Worm (Caenorhabditis elegans) whole organism, L4 larva: ENCODE results near the gene F26D2.16.
A peak's percentile ranks its signal among the peaks of the same experiment; 100 is the strongest.

Experiments used
- F49E8.2 ChIP-seq: sonication (generic microtip); optimal IDR thresholded peaks from 2 replicates; lab custom pipeline; 2016; ENCODE audit warnings: missing compliant biosample characterization, mild to moderate bottlenecking, missing genetic modification characterization, borderline replicate concordance
- T20F7.1 ChIP-seq: fragments of 200-800 bp; sonication (Bioruptor generic); optimal IDR thresholded peaks from 2 replicates; lab custom pipeline; 2018; ENCODE audit warnings: mild to moderate bottlenecking, missing genetic modification characterization, missing compliant biosample characterization
- ceh-20 ChIP-seq: fragments of 200-800 bp; sonication (Bioruptor generic); IDR thresholded peaks from 2 replicates; pipeline ENCODE4 v1.3.6; 2022; ENCODE audit warnings: missing genetic modification reagents, missing genetic modification characterization, missing compliant biosample characterization
- ceh-28 ChIP-seq: fragments of 150-350 bp; optimal IDR thresholded peaks from 2 replicates; lab custom pipeline; 2014; ENCODE audit warnings: missing biosample characterization, missing genetic modification reagents, missing genetic modification characterization
- ceh-44 ChIP-seq: fragments of 200-800 bp; sonication (Bioruptor generic); IDR thresholded peaks from 2 replicates; pipeline ENCODE4 v1.3.6; 2022; ENCODE audit warnings: missing genetic modification reagents, missing genetic modification characterization, missing compliant biosample characterization
- ceh-82 ChIP-seq: sonication (generic microtip); optimal IDR thresholded peaks from 2 replicates; lab custom pipeline; 2017; ENCODE audit warnings: missing biosample characterization, missing genetic modification characterization
- ctbp-1 ChIP-seq: fragments of 200-800 bp; sonication (Bioruptor generic); IDR thresholded peaks from 2 replicates; pipeline ENCODE4 v1.3.6; 2022; ENCODE audit warnings: missing genetic modification reagents, missing genetic modification characterization, missing compliant biosample characterization
- daf-12 ChIP-seq: fragments of 150-350 bp; optimal IDR thresholded peaks from 2 replicates; lab custom pipeline; 2014; ENCODE audit warnings: missing biosample characterization, missing genetic modification reagents, missing genetic modification characterization
- daf-16 ChIP-seq, 3 experiments: sonication (generic microtip); optimal IDR thresholded peaks; 2 replicates each; lab custom pipeline; 2016 to 2017; ENCODE audit warnings: missing genetic modification characterization in 3 of 3, missing genetic modification reagents in 3 of 3, mild to moderate bottlenecking in 2 of 3, missing compliant biosample characterization in 2 of 3, missing biosample characterization in 1 of 3, moderate library complexity in 1 of 3
- daf-8 ChIP-seq: fragments of 200-800 bp; sonication (Bioruptor generic); IDR thresholded peaks from 2 replicates; pipeline ENCODE4 v1.3.6; 2022; ENCODE audit warnings: missing genetic modification characterization, missing compliant biosample characterization
- dmd-8 ChIP-seq: fragments of 200-800 bp; sonication (Bioruptor generic); IDR thresholded peaks from 2 replicates; pipeline ENCODE4 v1.3.6; 2022; ENCODE audit warnings: missing genetic modification characterization, missing compliant biosample characterization
- dve-1 ChIP-seq: sonication (generic microtip); optimal IDR thresholded peaks from 2 replicates; lab custom pipeline; 2017; ENCODE audit warnings: antibody characterized with exemption, mild to moderate bottlenecking, missing genetic modification characterization, missing compliant biosample characterization; ENCODE audit not compliant: insufficient read depth
- egl-43 ChIP-seq: fragments of 200-800 bp; sonication (Bioruptor generic); IDR thresholded peaks from 2 replicates; pipeline ENCODE4 v1.3.6; 2022; ENCODE audit warnings: missing genetic modification reagents, missing genetic modification characterization, missing compliant biosample characterization
- fkh-10 ChIP-seq: fragments of 150-350 bp; optimal IDR thresholded peaks from 2 replicates; lab custom pipeline; 2014; ENCODE audit warnings: missing biosample characterization, missing genetic modification reagents, missing genetic modification characterization
- hlh-30 ChIP-seq: sonication (generic microtip); optimal IDR thresholded peaks from 2 replicates; lab custom pipeline; 2017; ENCODE audit warnings: antibody characterized with exemption, mild to moderate bottlenecking, missing genetic modification characterization, missing compliant biosample characterization; ENCODE audit not compliant: insufficient read depth
- lin-1 ChIP-seq: fragments of 200-800 bp; sonication (Bioruptor generic); IDR thresholded peaks from 2 replicates; pipeline ENCODE4 v1.3.6; 2022; ENCODE audit warnings: missing genetic modification reagents, missing genetic modification characterization, missing compliant biosample characterization
- lin-39 ChIP-seq: fragments of 150-350 bp; optimal IDR thresholded peaks from 2 replicates; lab custom pipeline; 2014; ENCODE audit warnings: missing biosample characterization, missing genetic modification reagents, missing genetic modification characterization
- lir-3 ChIP-seq: sonication (generic microtip); optimal IDR thresholded peaks from 2 replicates; lab custom pipeline; 2016; ENCODE audit warnings: mild to moderate bottlenecking, missing genetic modification characterization, missing compliant biosample characterization
- lsy-2 ChIP-seq, 2 experiments: fragments of 150-350 bp in 1 of 2; sonication (generic microtip) in 1 of 2; optimal IDR thresholded peaks; 2 replicates each; lab custom pipeline; 2014 to 2017; ENCODE audit warnings: missing biosample characterization in 2 of 2, missing genetic modification characterization in 2 of 2
- madf-9 ChIP-seq: fragments of 200-800 bp; sonication (Bioruptor generic); conservative IDR thresholded peaks from 2 replicates; pipeline ENCODE4 v1.3.6; 2022; ENCODE audit warnings: missing genetic modification reagents, missing genetic modification characterization, missing compliant biosample characterization
- mep-1 ChIP-seq: fragments of 150-350 bp; sonication (generic microtip); optimal IDR thresholded peaks from 3 replicates; lab custom pipeline; 2014; ENCODE audit warnings: missing biosample characterization, missing genetic modification characterization
- mxl-2 ChIP-seq: fragments of 200-800 bp; sonication (Bioruptor generic); conservative IDR thresholded peaks from 2 replicates; pipeline ENCODE4 v1.3.6; 2022; ENCODE audit warnings: missing genetic modification reagents, missing genetic modification characterization, missing compliant biosample characterization
- nhr-102 ChIP-seq: sonication (generic microtip); optimal IDR thresholded peaks from 2 replicates; lab custom pipeline; 2016; ENCODE audit warnings: mild to moderate bottlenecking, missing genetic modification characterization, moderate library complexity, missing compliant biosample characterization
- nhr-111 ChIP-seq: fragments of 200-800 bp; sonication (Bioruptor generic); optimal IDR thresholded peaks from 2 replicates; lab custom pipeline; 2018; ENCODE audit warnings: mild to moderate bottlenecking, missing genetic modification characterization, missing compliant biosample characterization
- nhr-237 ChIP-seq: sonication (generic microtip); optimal IDR thresholded peaks from 2 replicates; lab custom pipeline; 2017; ENCODE audit warnings: missing biosample characterization, missing genetic modification characterization
- nhr-28 ChIP-seq: fragments of 150-350 bp; optimal IDR thresholded peaks from 2 replicates; lab custom pipeline; 2014; ENCODE audit warnings: missing biosample characterization, missing genetic modification characterization
- nhr-41 ChIP-seq: fragments of 200-800 bp; sonication (Bioruptor generic); IDR thresholded peaks from 2 replicates; pipeline ENCODE4 v1.3.6; 2022; ENCODE audit warnings: missing genetic modification reagents, missing genetic modification characterization, missing compliant biosample characterization
- nhr-42 ChIP-seq: fragments of 200-800 bp; sonication (Bioruptor generic); IDR thresholded peaks from 2 replicates; pipeline ENCODE4 v1.3.6; 2022; ENCODE audit warnings: missing genetic modification characterization, missing compliant biosample characterization
- nhr-48 ChIP-seq: sonication (generic microtip); optimal IDR thresholded peaks from 2 replicates; lab custom pipeline; 2016; ENCODE audit warnings: mild to moderate bottlenecking, missing genetic modification characterization, missing compliant biosample characterization
- nhr-76 ChIP-seq: fragments of 150-350 bp; optimal IDR thresholded peaks from 2 replicates; lab custom pipeline; 2014; ENCODE audit warnings: missing biosample characterization, missing genetic modification characterization
- pha-4 ChIP-seq, 2 experiments: fragments of 150-350 bp in 1 of 2; fragments of 200-800 bp in 1 of 2; sonication (Bioruptor generic) in 1 of 2; IDR thresholded peaks in 1 of 2; optimal IDR thresholded peaks in 1 of 2; 2 replicates each; pipeline versions ENCODE4 v1.3.6 to Lab custom; 2014 to 2022; ENCODE audit warnings: missing genetic modification characterization in 2 of 2, missing genetic modification reagents in 2 of 2, missing biosample characterization in 1 of 2, missing compliant biosample characterization in 1 of 2
- php-3 ChIP-seq: fragments of 200-800 bp; sonication (Bioruptor generic); IDR thresholded peaks from 2 replicates; pipeline ENCODE4 v1.3.6; 2022; ENCODE audit warnings: missing genetic modification reagents, missing genetic modification characterization, missing compliant biosample characterization
- saeg-2 ChIP-seq: fragments of 200-800 bp; sonication (Bioruptor generic); IDR thresholded peaks from 2 replicates; pipeline ENCODE4 v1.3.6; 2022; ENCODE audit warnings: missing genetic modification reagents, missing genetic modification characterization, missing compliant biosample characterization
- sdz-12 ChIP-seq: fragments of 200-800 bp; sonication (Bioruptor generic); optimal IDR thresholded peaks from 2 replicates; lab custom pipeline; 2018; ENCODE audit warnings: mild to moderate bottlenecking, missing genetic modification characterization, missing compliant biosample characterization
- set-16 ChIP-seq: fragments of 200-800 bp; sonication (Bioruptor generic); IDR thresholded peaks from 2 replicates; pipeline ENCODE4 v1.3.6; 2022; ENCODE audit warnings: missing genetic modification reagents, missing genetic modification characterization, missing compliant biosample characterization
- snpc-1.2 ChIP-seq: fragments of 200-800 bp; sonication (Bioruptor generic); IDR thresholded peaks from 2 replicates; pipeline ENCODE4 v1.3.6; 2022; ENCODE audit warnings: missing genetic modification reagents, missing genetic modification characterization, missing compliant biosample characterization
- spr-1 ChIP-seq: sonication (generic microtip); optimal IDR thresholded peaks from 2 replicates; lab custom pipeline; 2016; ENCODE audit warnings: mild to moderate bottlenecking, missing genetic modification characterization, missing compliant biosample characterization
- spr-3 ChIP-seq: fragments of 200-800 bp; sonication (Bioruptor generic); optimal IDR thresholded peaks from 2 replicates; lab custom pipeline; 2018; ENCODE audit warnings: mild to moderate bottlenecking, missing genetic modification characterization, missing compliant biosample characterization
- tag-97 ChIP-seq: fragments of 200-800 bp; sonication (Bioruptor generic); IDR thresholded peaks from 2 replicates; pipeline ENCODE4 v1.3.6; 2022; ENCODE audit warnings: missing genetic modification characterization, missing compliant biosample characterization
- unc-130 ChIP-seq: sonication (generic microtip); optimal IDR thresholded peaks from 2 replicates; lab custom pipeline; 2016; ENCODE audit warnings: missing genetic modification reagents, missing genetic modification characterization, missing compliant biosample characterization
- unc-62 ChIP-seq, 3 experiments: fragments of 150-350 bp in 1 of 3; sonication (generic microtip); optimal IDR thresholded peaks in 2 of 3; peaks in 1 of 3; 1 replicate in 1 of 3; 2 replicates in 2 of 3; lab custom pipeline; 2014 to 2017; ENCODE audit warnings: missing biosample characterization in 3 of 3, missing genetic modification characterization in 3 of 3, missing genetic modification reagents in 3 of 3, missing genotype in 1 of 3
- vab-7 ChIP-seq: fragments of 200-800 bp; sonication (Bioruptor generic); IDR thresholded peaks from 2 replicates; pipeline ENCODE4 v1.3.6; 2022; ENCODE audit warnings: missing genetic modification reagents, missing genetic modification characterization, missing compliant biosample characterization
- zfp-3 ChIP-seq: fragments of 200-800 bp; sonication (Bioruptor generic); conservative IDR thresholded peaks from 2 replicates; pipeline ENCODE4 v1.3.6; 2022; ENCODE audit warnings: missing genetic modification reagents, missing genetic modification characterization, missing compliant biosample characterization
- ztf-7 ChIP-seq: fragments of 150-350 bp; optimal IDR thresholded peaks from 2 replicates; lab custom pipeline; 2014; ENCODE audit warnings: missing biosample characterization, missing genetic modification characterization

Gene F26D2.16

ce11 chrV:16376430-16376948 is 43.2 kb downstream of the F26D2.16 start:
- no peak for TF ChIP-seq madf-9
- TF ChIP-seq snpc-1.2 (GFP tag; lab: Robert Waterston, UW) = 0 out of 2 replicates have a peak, but pooled peaks have one; percentile 41
- peak; percentile 95 for TF ChIP-seq set-16

ce11 chrV:16374676-16375075 is 45.0 kb downstream of the F26D2.16 start, which contains the start of gene srv-34:
srv-34 (minus strand) TSS chrV:16374776.
- TF ChIP-seq dve-1 (tag; lab: Kevin White, UChicago) (no peak), unc-62 (GFP tag; optimal IDR thresholded peaks at IDR 0.05 in 1 of 2; lab: Kevin White, UChicago) (peak in 1 of 2 experiments; percentile 62), unc-62 (tag; optimal IDR thresholded peaks at IDR 0.05; lab: Kevin White, UChicago) (no peak)

- TF ChIP-seq unc-130 (GFP tag; lab: Kevin White, UChicago) (peak; percentile 73), lsy-2 (tag; optimal IDR thresholded peaks at IDR 0.05; lab: Kevin White, UChicago) (peak in 1 of 2 experiments; percentile 68), ceh-82 (tag; lab: Kevin White, UChicago) (no peak), tag-97 (no peak), nhr-42 (GFP tag; lab: Robert Waterston, UW) (peak; percentile 84), php-3 (GFP tag; lab: Robert Waterston, UW) (peak; percentile 80), fkh-10 (GFP tag; lab: Kevin White, UChicago) (no peak), ctbp-1 (GFP tag; lab: Robert Waterston, UW) (peak; percentile 88; the same call in 1 of the 2 replicates), nhr-48 (tag; lab: Kevin White, UChicago) (peak; percentile 74), zfp-3 (GFP tag; lab: Robert Waterston, UW) (peak; percentile 62; the same call in 1 of the 2 replicates), daf-8 (no peak), nhr-41 (GFP tag; lab: Robert Waterston, UW) (peak; percentile 88), ceh-20 (GFP tag; lab: Robert Waterston, UW) (peak; percentile 85), lin-1 (GFP tag; lab: Robert Waterston, UW) (peak; percentile 82), saeg-2 (GFP tag; lab: Robert Waterston, UW) (no peak), daf-16 (GFP tag; optimal IDR thresholded peaks at IDR 0.05; lab: Kevin White, UChicago) (peak; percentile 37 to 88), daf-16 (tag; optimal IDR thresholded peaks at IDR 0.05; lab: Kevin White, UChicago) (no peak), dmd-8 (GFP tag; lab: Robert Waterston, UW) (peak; percentile 92), mxl-2 (GFP tag; lab: Robert Waterston, UW) (peak; percentile 72; the same call in 1 of the 2 replicates), sdz-12 (GFP tag; lab: Kevin White, UChicago) (peak; percentile 69), pha-4 (GFP tag; IDR thresholded peaks at IDR 0.05; lab: Robert Waterston, UW) (peak; percentile 90), pha-4 (tag; optimal IDR thresholded peaks at IDR 0.05; lab: Kevin White, UChicago) (no peak), unc-62 (GFP tag; optimal IDR thresholded peaks at IDR 0.05 in 1 of 2; lab: Kevin White, UChicago) (peak in 1 of 2 experiments; percentile 97), unc-62 (tag; optimal IDR thresholded peaks at IDR 0.05; lab: Kevin White, UChicago) (no peak), T20F7.1 (no peak), nhr-76 (tag; lab: Kevin White, UChicago) (no peak), lin-39 (tag; lab: Kevin White, UChicago) (no peak), nhr-237 (tag; lab: Kevin White, UChicago) (no peak), nhr-111 (GFP tag; lab: Kevin White, UChicago) (peak; percentile 76), spr-1 (tag; lab: Kevin White, UChicago) (peak; percentile 85), vab-7 (GFP tag; lab: Robert Waterston, UW) (peak; percentile 90), daf-12 (tag; lab: Kevin White, UChicago) (no peak), hlh-30 (tag; lab: Kevin White, UChicago) (peak; percentile 69), ceh-44 (peak; percentile 63; the same call in 1 of the 2 replicates), mep-1 (tag; lab: Kevin White, UChicago) (peak; percentile 91), nhr-28 (tag; lab: Kevin White, UChicago) (peak; percentile 33), egl-43 (GFP tag; lab: Robert Waterston, UW) (peak; percentile 96), lir-3 (tag; lab: Kevin White, UChicago) (peak; percentile 80), F49E8.2 (tag; lab: Kevin White, UChicago) (peak; percentile 84), spr-3 (GFP tag; lab: Kevin White, UChicago) (peak; percentile 83), nhr-102 (tag; lab: Kevin White, UChicago) (peak; percentile 87), ztf-7 (tag; lab: Kevin White, UChicago) (peak; percentile 51), ceh-28 (tag; lab: Kevin White, UChicago) (no peak)
These were observed 49.6 kb downstream of the F26D2.16 start for ce11 chrV:16370039-16370438.
